Fruit fly (Drosophila melanogaster) whole organism, prepupa: Measurements from ENCODE around the gene CG31867.

Experiments
- Blimp-1 ChIP-seq: fragments of 200-800 bp; sonication (Bioruptor generic); optimal IDR thresholded peaks from 3 replicates; lab custom pipeline; 2017; ENCODE audit warnings: missing biosample characterization, missing genetic modification characterization, mild to moderate bottlenecking, moderate library complexity, missing genetic modification reagents
- CG10631 ChIP-seq: fragments of 200-800 bp; sonication (Bioruptor generic); optimal IDR thresholded peaks from 2 replicates; lab custom pipeline; 2016; ENCODE audit warnings: missing biosample characterization, missing genetic modification characterization
- CG10669 ChIP-seq: fragments of 200-800 bp; sonication (Bioruptor generic); optimal IDR thresholded peaks from 3 replicates; lab custom pipeline; 2018; ENCODE audit warnings: missing biosample characterization, mild to moderate bottlenecking, missing genetic modification characterization, moderate library complexity
- CG11762 ChIP-seq: fragments of 200-800 bp; sonication (Bioruptor generic); optimal IDR thresholded peaks from 3 replicates; lab custom pipeline; 2016; ENCODE audit warnings: missing biosample characterization, missing genetic modification characterization; ENCODE audit not compliant: insufficient read depth
- CG11902 ChIP-seq: fragments of 200-800 bp; sonication (Bioruptor generic); optimal IDR thresholded peaks from 3 replicates; lab custom pipeline; 2016; ENCODE audit warnings: missing biosample characterization, missing genetic modification characterization
- CG15336 ChIP-seq: fragments of 200-800 bp; sonication (Bioruptor generic); IDR thresholded peaks from 2 replicates; pipeline ENCODE4 v1.3.6; 2022; ENCODE audit warnings: missing biosample characterization, missing genetic modification characterization
- CG1621 ChIP-seq: fragments of 200-800 bp; sonication (Bioruptor generic); optimal IDR thresholded peaks from 3 replicates; lab custom pipeline; 2018; ENCODE audit warnings: missing biosample characterization, mild to moderate bottlenecking, missing genetic modification characterization
- CG3032 ChIP-seq: fragments of 200-800 bp; optimal IDR thresholded peaks from 2 replicates; lab custom pipeline; 2019; ENCODE audit warnings: missing biosample characterization, mild to moderate bottlenecking, missing genetic modification characterization, moderate library complexity
- CG32006 ChIP-seq: fragments of 200-800 bp; sonication (Bioruptor generic); optimal IDR thresholded peaks from 3 replicates; lab custom pipeline; 2017; ENCODE audit warnings: missing biosample characterization, mild to moderate bottlenecking, missing genetic modification characterization
- CG3919 ChIP-seq: fragments of 200-800 bp; sonication (Bioruptor generic); optimal IDR thresholded peaks from 3 replicates; lab custom pipeline; 2016; ENCODE audit warnings: missing biosample characterization, missing genetic modification characterization
- CG6163 ChIP-seq: fragments of 200-800 bp; sonication (Bioruptor generic); IDR thresholded peaks from 3 replicates; pipeline ENCODE4 v1.3.6; 2022; ENCODE audit warnings: missing biosample characterization, missing genetic modification characterization
- CG6276 ChIP-seq: fragments of 200-800 bp; sonication (Bioruptor generic); optimal IDR thresholded peaks from 2 replicates; lab custom pipeline; 2017; ENCODE audit warnings: missing biosample characterization, mild to moderate bottlenecking, missing genetic modification characterization
- CG6808 ChIP-seq: fragments of 200-800 bp; sonication (Bioruptor generic); optimal IDR thresholded peaks from 3 replicates; lab custom pipeline; 2017; ENCODE audit warnings: missing biosample characterization, missing genetic modification characterization, mild to moderate bottlenecking, moderate library complexity, missing genetic modification reagents
- CG6854 ChIP-seq: fragments of 200-800 bp; sonication (Bioruptor generic); optimal IDR thresholded peaks from 2 replicates; lab custom pipeline; 2017; ENCODE audit warnings: missing biosample characterization, mild to moderate bottlenecking, missing genetic modification characterization
- CG7368 ChIP-seq: fragments of 200-800 bp; sonication (Bioruptor generic); optimal IDR thresholded peaks from 3 replicates; lab custom pipeline; 2016; ENCODE audit warnings: missing biosample characterization, missing genetic modification characterization
- CG8119 ChIP-seq: fragments of 200-800 bp; sonication (Bioruptor generic); IDR thresholded peaks from 3 replicates; pipeline ENCODE4 v1.3.6; 2022; ENCODE audit warnings: missing biosample characterization, missing genetic modification characterization
- CG8632 ChIP-seq: fragments of 200-800 bp; sonication (Bioruptor generic); optimal IDR thresholded peaks from 3 replicates; lab custom pipeline; 2016; ENCODE audit warnings: missing biosample characterization, missing genetic modification characterization
- Eip75B ChIP-seq: fragments of 200-800 bp; sonication (Bioruptor generic); optimal IDR thresholded peaks from 3 replicates; lab custom pipeline; 2016; ENCODE audit warnings: missing biosample characterization, missing genetic modification characterization
- Eip78C ChIP-seq: fragments of 200-800 bp; sonication (Bioruptor generic); peaks from one replicate; lab custom pipeline; 2016; ENCODE audit warnings: missing biosample characterization, missing genetic modification characterization
- Eip93F ChIP-seq: fragments of 200-800 bp; sonication (Bioruptor generic); optimal IDR thresholded peaks from 2 replicates; lab custom pipeline; 2016; ENCODE audit warnings: missing biosample characterization, mild to moderate bottlenecking, missing genetic modification characterization
- Ets21C ChIP-seq: fragments of 200-800 bp; sonication (Bioruptor generic); optimal IDR thresholded peaks from 3 replicates; lab custom pipeline; 2016; ENCODE audit warnings: missing biosample characterization, missing genetic modification characterization
- Gug ChIP-seq: fragments of 200-800 bp; sonication (Bioruptor generic); IDR thresholded peaks from 2 replicates; pipeline ENCODE4 v1.3.6; 2022; ENCODE audit warnings: missing biosample characterization, missing genetic modification characterization
- Hr38 ChIP-seq: sonication (Bioruptor generic); optimal IDR thresholded peaks from 2 replicates; lab custom pipeline; 2016; ENCODE audit warnings: missing biosample characterization, missing genetic modification characterization
- Hr39 ChIP-seq: fragments of 200-800 bp; sonication (Bioruptor generic); optimal IDR thresholded peaks from 2 replicates; lab custom pipeline; 2016; ENCODE audit warnings: missing biosample characterization, missing genetic modification characterization
- Hr4 ChIP-seq: fragments of 200-800 bp; sonication (Bioruptor generic); optimal IDR thresholded peaks from 3 replicates; lab custom pipeline; 2016; ENCODE audit warnings: missing biosample characterization, missing genetic modification characterization
- Lpt ChIP-seq: fragments of 200-800 bp; sonication (Bioruptor generic); optimal IDR thresholded peaks from 3 replicates; lab custom pipeline; 2016; ENCODE audit warnings: missing biosample characterization, missing genetic modification characterization
- Met ChIP-seq: fragments of 200-800 bp; sonication (Bioruptor generic); optimal IDR thresholded peaks from 3 replicates; lab custom pipeline; 2016; ENCODE audit warnings: missing biosample characterization, missing genetic modification characterization
- OdsH ChIP-seq: fragments of 200-800 bp; sonication (Bioruptor generic); optimal IDR thresholded peaks from 3 replicates; lab custom pipeline; 2016; ENCODE audit warnings: missing biosample characterization, missing genetic modification characterization
- Sox102F ChIP-seq: fragments of 200-800 bp; sonication (Bioruptor generic); optimal IDR thresholded peaks from 2 replicates; lab custom pipeline; 2016; ENCODE audit warnings: missing biosample characterization, mild to moderate bottlenecking, missing genetic modification characterization
- Sox14 ChIP-seq: fragments of 200-800 bp; sonication (Bioruptor generic); optimal IDR thresholded peaks from 3 replicates; lab custom pipeline; 2016; ENCODE audit warnings: missing biosample characterization, missing genetic modification characterization
- Sox15 ChIP-seq: fragments of 200-800 bp; sonication (Bioruptor generic); optimal IDR thresholded peaks from 3 replicates; lab custom pipeline; 2016; ENCODE audit warnings: missing biosample characterization, missing genetic modification characterization
- cyc ChIP-seq: fragments of 200-800 bp; sonication (Bioruptor generic); optimal IDR thresholded peaks from 3 replicates; lab custom pipeline; 2016; ENCODE audit warnings: missing biosample characterization, missing genetic modification characterization
- dsx ChIP-seq: fragments of 200-800 bp; optimal IDR thresholded peaks from 3 replicates; lab custom pipeline; 2019; ENCODE audit warnings: missing biosample characterization, mild to moderate bottlenecking, missing genetic modification characterization, moderate library complexity; ENCODE audit not compliant: poor library complexity, severe bottlenecking
- eg ChIP-seq: fragments of 200-800 bp; sonication (Bioruptor generic); IDR thresholded peaks from 3 replicates; pipeline ENCODE4 v1.3.6; 2022; ENCODE audit warnings: missing biosample characterization, missing genetic modification characterization
- esn ChIP-seq: fragments of 200-800 bp; sonication (Bioruptor generic); optimal IDR thresholded peaks from 2 replicates; lab custom pipeline; 2016; ENCODE audit warnings: missing biosample characterization, mild to moderate bottlenecking, missing genetic modification characterization, moderate library complexity
- fd59A ChIP-seq: fragments of 200-800 bp; sonication (Bioruptor generic); optimal IDR thresholded peaks from 2 replicates; lab custom pipeline; 2017; ENCODE audit warnings: missing biosample characterization, mild to moderate bottlenecking, missing genetic modification characterization, missing genetic modification reagents
- fd85E ChIP-seq: fragments of 200-800 bp; sonication (Bioruptor generic); optimal IDR thresholded peaks from 3 replicates; lab custom pipeline; 2016; ENCODE audit warnings: missing biosample characterization, missing genetic modification characterization
- fkh ChIP-seq: fragments of 200-800 bp; sonication (Bioruptor generic); optimal IDR thresholded peaks from 3 replicates; lab custom pipeline; 2017; ENCODE audit warnings: missing biosample characterization, mild to moderate bottlenecking, missing genetic modification characterization, moderate library complexity
- net ChIP-seq: fragments of 200-800 bp; sonication (Bioruptor generic); optimal IDR thresholded peaks from 3 replicates; lab custom pipeline; 2016; ENCODE audit warnings: missing biosample characterization, missing genetic modification characterization
- salr ChIP-seq, 2 experiments: fragments of 200-800 bp; sonication (Bioruptor generic); optimal IDR thresholded peaks; 3 replicates each; lab custom pipeline; 2016 to 2018; ENCODE audit warnings: missing biosample characterization in 2 of 2, missing genetic modification characterization in 2 of 2, mild to moderate bottlenecking in 1 of 2
- spab ChIP-seq: fragments of 200-800 bp; sonication (Bioruptor generic); optimal IDR thresholded peaks from 2 replicates; lab custom pipeline; 2017; ENCODE audit warnings: missing biosample characterization, mild to moderate bottlenecking, missing genetic modification characterization, missing genetic modification reagents
- svp ChIP-seq: fragments of 200-800 bp; sonication (Bioruptor generic); peaks from one replicate; lab custom pipeline; 2016; ENCODE audit warnings: missing biosample characterization, missing genetic modification characterization
- topi ChIP-seq: fragments of 200-800 bp; sonication (Bioruptor generic); optimal IDR thresholded peaks from 3 replicates; lab custom pipeline; 2016; ENCODE audit warnings: missing biosample characterization, missing genetic modification characterization
- vri ChIP-seq: fragments of 200-800 bp; sonication (Bioruptor generic); optimal IDR thresholded peaks from 3 replicates; lab custom pipeline; 2016; ENCODE audit warnings: missing biosample characterization, mild to moderate bottlenecking, missing genetic modification characterization

The CG31867 gene

DNA sequence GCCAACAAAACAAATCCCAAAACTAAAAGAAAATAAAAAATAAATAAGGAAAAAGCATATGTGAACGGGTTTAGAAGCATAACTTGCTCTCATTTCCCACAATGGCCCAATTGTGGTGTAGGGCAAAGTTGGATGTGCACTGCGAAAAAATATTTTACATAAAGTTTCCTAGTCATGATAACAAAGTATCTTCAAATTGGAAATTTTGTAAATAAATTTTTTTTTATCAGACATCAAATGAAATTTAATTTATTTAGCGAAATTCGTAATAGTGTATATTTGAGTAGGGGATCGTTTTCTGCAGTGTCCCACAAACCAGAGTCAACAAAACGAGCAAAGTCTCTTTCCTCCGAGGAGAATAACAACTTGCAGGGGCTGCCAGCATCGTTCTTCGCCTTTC lies 38.9 kb upstream of the CG31867 start (continued):
- TF ChIP-seq salr (GFP tag; optimal IDR thresholded peaks at IDR 0.05; lab: Kevin White, UChicago) (peak; percentile 74 to 83), fkh (GFP tag; lab: Kevin White, UChicago) (no peak), svp (GFP tag; lab: Kevin White, UChicago) (peak; percentile 92), topi (GFP tag; lab: Kevin White, UChicago) (peak; percentile 82), CG6276 (GFP tag; lab: Kevin White, UChicago) (peak; percentile 79), OdsH (peak; percentile 87), CG8119 (GFP tag; lab: Robert Waterston, UW) (peak; percentile 83), CG11762 (peak; percentile 83), fd85E (GFP tag; lab: Kevin White, UChicago) (peak; percentile 55), Sox14 (GFP tag; lab: Kevin White, UChicago) (peak; percentile 83), Hr4 (GFP tag; lab: Kevin White, UChicago) (peak; percentile 72), eg (GFP tag; lab: Robert Waterston, UW) (peak; percentile 84), CG6854 (GFP tag; lab: Kevin White, UChicago) (peak; percentile 30), Gug (GFP tag; lab: Robert Waterston, UW) (peak; percentile 66), CG3032 (tag; lab: Kevin White, UChicago) (peak; percentile 91), dsx (peak; percentile 83), Hr38 (GFP tag; lab: Kevin White, UChicago) (no peak), Hr39 (GFP tag; lab: Kevin White, UChicago) (peak; percentile 81), CG32006 (peak; percentile 82), Eip78C (peak; percentile 97), net (GFP tag; lab: Kevin White, UChicago) (peak; percentile 81), Ets21C (GFP tag; lab: Kevin White, UChicago) (peak; percentile 68), Blimp-1 (GFP tag; lab: Kevin White, UChicago) (peak; percentile 3), fd59A (peak; percentile 87), cyc (GFP tag; lab: Kevin White, UChicago) (peak; percentile 79), spab (GFP tag; lab: Kevin White, UChicago) (peak; percentile 87), CG6163 (GFP tag; lab: Robert Waterston, UW) (peak; percentile 88), Sox102F (GFP tag; lab: Kevin White, UChicago) (peak; percentile 81), CG10631 (GFP tag; lab: Kevin White, UChicago) (peak; percentile 90), CG7368 (GFP tag; lab: Kevin White, UChicago) (peak; percentile 65)

- TF ChIP-seq dsx (peak; percentile 59), CG10669 (no peak), Eip78C (peak; percentile 61), OdsH (no peak), CG6854 (GFP tag; lab: Kevin White, UChicago) (peak; percentile 31), CG1621 (peak; percentile 5)
Observed at dm6 chr2L:11182610-11183243, 37.5 kb upstream of the CG31867 start.

dm6 chr2L:11182148-11182593 lies 37.0 kb upstream of the CG31867 start:
- TF ChIP-seq Hr39 (GFP tag; lab: Kevin White, UChicago), result peak; percentile 52
- no peak for TF ChIP-seq Gug (GFP tag; lab: Robert Waterston, UW)
- TF ChIP-seq CG15336, result peak; percentile 44; the same call in 1 of the 2 replicates
- TF ChIP-seq Eip75B, result peak; percentile 49
- TF ChIP-seq eg (GFP tag; lab: Robert Waterston, UW), result no peak
- TF ChIP-seq CG32006, result peak; percentile 64
- peak; percentile 86 for TF ChIP-seq esn (GFP tag; lab: Kevin White, UChicago)
- TF ChIP-seq Eip93F (GFP tag; lab: Kevin White, UChicago), result peak; percentile 40
- peak; percentile 82 for TF ChIP-seq fd59A
- peak; percentile 72 for TF ChIP-seq CG11902 (GFP tag; lab: Kevin White, UChicago)
- TF ChIP-seq Lpt (GFP tag; lab: Kevin White, UChicago), result peak; percentile 22
- TF ChIP-seq CG6808 (GFP tag; lab: Kevin White, UChicago), result peak; percentile 90
- peak; percentile 82 for TF ChIP-seq CG10669
- peak; percentile 10 for TF ChIP-seq Ets21C (GFP tag; lab: Kevin White, UChicago)
- no peak for TF ChIP-seq fkh (GFP tag; lab: Kevin White, UChicago)
- TF ChIP-seq CG7368 (GFP tag; lab: Kevin White, UChicago), result peak; percentile 66
- TF ChIP-seq CG3032 (tag; lab: Kevin White, UChicago), result peak; percentile 93
- peak; percentile 82 for TF ChIP-seq CG3919 (GFP tag; lab: Kevin White, UChicago)
- TF ChIP-seq Met, result peak; percentile 76
- TF ChIP-seq Sox15 (GFP tag; lab: Kevin White, UChicago), result peak; percentile 67
- peak; percentile 75 for TF ChIP-seq Blimp-1 (GFP tag; lab: Kevin White, UChicago)
- TF ChIP-seq CG1621, result no peak
- no peak for TF ChIP-seq vri
- no peak for TF ChIP-seq fd85E (GFP tag; lab: Kevin White, UChicago)
- TF ChIP-seq salr (GFP tag; optimal IDR thresholded peaks at IDR 0.05; lab: Kevin White, UChicago), result peak; percentile 36 to 84
- TF ChIP-seq CG6163 (GFP tag; lab: Robert Waterston, UW), result peak; percentile 69
- peak; percentile 95 for TF ChIP-seq Eip78C
- peak; percentile 91 for TF ChIP-seq CG8632
